Worm (Caenorhabditis elegans) whole organism, young adult: ENCODE measurements around the gene F56C4.4.
"Not testable (repeated sequence)": the region's sequence is repeated elsewhere in the genome, so short reads cannot be mapped to it uniquely, and the experiment has no call there.

Experiments
- B0019.2 ChIP-seq: fragments of 200-800 bp; sonication (Bioruptor generic); conservative IDR thresholded peaks from 2 replicates; pipeline ENCODE4 v1.3.6; 2022; ENCODE audit warnings: missing genetic modification reagents, missing genetic modification characterization, missing compliant biosample characterization
- B0261.1 ChIP-seq: sonication (generic microtip); optimal IDR thresholded peaks from 2 replicates; lab custom pipeline; 2016; ENCODE audit warnings: mild to moderate bottlenecking, missing genetic modification characterization, moderate library complexity, missing compliant biosample characterization
- C17E4.6 ChIP-seq: fragments of 200-800 bp; sonication (Bioruptor generic); IDR thresholded peaks from 2 replicates; pipeline ENCODE4 v1.3.6; 2022; ENCODE audit warnings: missing genetic modification reagents, missing genetic modification characterization, missing compliant biosample characterization
- D2030.7 ChIP-seq: fragments of 200-800 bp; sonication (Bioruptor generic); IDR thresholded peaks from 2 replicates; pipeline ENCODE4 v1.3.6; 2022; ENCODE audit warnings: missing genetic modification reagents, missing genetic modification characterization, missing compliant biosample characterization
- F10E7.11 ChIP-seq: sonication (generic microtip); optimal IDR thresholded peaks from 2 replicates; lab custom pipeline; 2017; ENCODE audit warnings: mild to moderate bottlenecking, missing genetic modification characterization, moderate library complexity, missing compliant biosample characterization
- F33H1.4 ChIP-seq: fragments of 200-800 bp; sonication (Bioruptor generic); IDR thresholded peaks from 2 replicates; pipeline ENCODE4 v1.3.6; 2022; ENCODE audit warnings: missing genetic modification reagents, missing genetic modification characterization, missing compliant biosample characterization
- F37B4.10 ChIP-seq: fragments of 200-800 bp; sonication (Bioruptor generic); IDR thresholded peaks from 2 replicates; pipeline ENCODE4 v1.3.6; 2022; ENCODE audit warnings: missing genetic modification characterization, missing compliant biosample characterization
- F39B2.1 ChIP-seq: fragments of 200-800 bp; sonication (Bioruptor generic); IDR thresholded peaks from 2 replicates; pipeline ENCODE4 v1.3.6; 2022; ENCODE audit warnings: missing genetic modification reagents, missing genetic modification characterization, missing compliant biosample characterization
- Y53G8AR.9 ChIP-seq: fragments of 200-800 bp; sonication (Bioruptor generic); conservative IDR thresholded peaks from 2 replicates; pipeline ENCODE4 v1.3.6; 2022; ENCODE audit warnings: missing genetic modification reagents, missing genetic modification characterization, missing compliant biosample characterization
- Y56A3A.18 ChIP-seq: fragments of 200-800 bp; sonication (Bioruptor generic); IDR thresholded peaks from 2 replicates; pipeline ENCODE4 v1.3.6; 2022; ENCODE audit warnings: missing genetic modification reagents, missing genetic modification characterization, missing compliant biosample characterization
- Y79H2A.3 ChIP-seq: fragments of 200-800 bp; sonication (Bioruptor generic); conservative IDR thresholded peaks from 2 replicates; pipeline ENCODE4 v1.3.6; 2022; ENCODE audit warnings: missing genetic modification reagents, missing genetic modification characterization, missing compliant biosample characterization
- Y95B8A.8 ChIP-seq: fragments of 200-800 bp; sonication (Bioruptor generic); IDR thresholded peaks from 2 replicates; pipeline ENCODE4 v1.3.6; 2022; ENCODE audit warnings: missing genetic modification reagents, missing genetic modification characterization, missing compliant biosample characterization
- aptf-3 ChIP-seq: fragments of 200-800 bp; sonication (Bioruptor generic); IDR thresholded peaks from 2 replicates; pipeline ENCODE4 v1.3.6; 2022; ENCODE audit warnings: missing genetic modification characterization, missing compliant biosample characterization
- atf-7 ChIP-seq: sonication (generic microtip); optimal IDR thresholded peaks from 2 replicates; lab custom pipeline; 2017; ENCODE audit warnings: mild to moderate bottlenecking, missing genetic modification characterization, missing compliant biosample characterization
- attf-3 ChIP-seq: fragments of 200-800 bp; sonication (Bioruptor generic); conservative IDR thresholded peaks from 2 replicates; pipeline ENCODE4 v1.3.6; 2022; ENCODE audit warnings: missing genetic modification reagents, missing genetic modification characterization, missing compliant biosample characterization
- attf-6 ChIP-seq: fragments of 200-800 bp; sonication (Bioruptor generic); IDR thresholded peaks from 2 replicates; pipeline ENCODE4 v1.3.6; 2022; ENCODE audit warnings: missing genetic modification reagents, missing genetic modification characterization, missing compliant biosample characterization
- bed-1 ChIP-seq: fragments of 200-800 bp; sonication (Bioruptor generic); IDR thresholded peaks from 2 replicates; pipeline ENCODE4 v1.3.6; 2022; ENCODE audit warnings: missing genetic modification reagents, missing genetic modification characterization, missing compliant biosample characterization
- cebp-2 ChIP-seq: fragments of 200-800 bp; sonication (Bioruptor generic); IDR thresholded peaks from 2 replicates; pipeline ENCODE4 v1.3.6; 2022; ENCODE audit warnings: missing genetic modification characterization, missing compliant biosample characterization
- ceh-100 ChIP-seq: fragments of 200-800 bp; sonication (Bioruptor generic); IDR thresholded peaks from 2 replicates; pipeline ENCODE4 v1.3.6; 2022; ENCODE audit warnings: missing genetic modification reagents, missing genetic modification characterization, missing compliant biosample characterization
- ceh-40 ChIP-seq: fragments of 200-800 bp; sonication (Bioruptor generic); IDR thresholded peaks from 2 replicates; pipeline ENCODE4 v1.3.6; 2022; ENCODE audit warnings: missing genetic modification characterization, missing compliant biosample characterization
- ceh-58 ChIP-seq: fragments of 200-800 bp; sonication (Bioruptor generic); IDR thresholded peaks from 2 replicates; pipeline ENCODE4 v1.3.6; 2022; ENCODE audit warnings: missing genetic modification characterization, missing compliant biosample characterization
- dox-1 ChIP-seq: fragments of 200-800 bp; sonication (Bioruptor generic); IDR thresholded peaks from 2 replicates; pipeline ENCODE4 v1.3.6; 2022; ENCODE audit warnings: missing genetic modification reagents, missing genetic modification characterization, missing compliant biosample characterization
- egl-18 ChIP-seq: fragments of 200-800 bp; sonication (Bioruptor generic); IDR thresholded peaks from 2 replicates; pipeline ENCODE4 v1.3.6; 2022; ENCODE audit warnings: missing genetic modification reagents, missing genetic modification characterization, missing compliant biosample characterization
- egl-44 ChIP-seq: fragments of 200-800 bp; sonication (Bioruptor generic); IDR thresholded peaks from 2 replicates; pipeline ENCODE4 v1.3.6; 2022; ENCODE audit warnings: missing genetic modification reagents, missing genetic modification characterization, missing compliant biosample characterization
- ekl-4 ChIP-seq: fragments of 200-800 bp; sonication (Bioruptor generic); IDR thresholded peaks from 2 replicates; pipeline ENCODE4 v1.3.6; 2022; ENCODE audit warnings: missing genetic modification reagents, missing genetic modification characterization, missing compliant biosample characterization
- hmg-1.2 ChIP-seq: fragments of 200-800 bp; sonication (Bioruptor generic); IDR thresholded peaks from 2 replicates; pipeline ENCODE4 v1.3.6; 2022; ENCODE audit warnings: missing genetic modification reagents, missing genetic modification characterization, missing compliant biosample characterization
- hmg-20 ChIP-seq: fragments of 200-800 bp; sonication (Bioruptor generic); IDR thresholded peaks from 2 replicates; pipeline ENCODE4 v1.3.6; 2022; ENCODE audit warnings: missing genetic modification reagents, missing genetic modification characterization, missing compliant biosample characterization
- let-526 ChIP-seq: fragments of 200-800 bp; sonication (Bioruptor generic); IDR thresholded peaks from 2 replicates; pipeline ENCODE4 v1.3.6; 2022; ENCODE audit warnings: missing genetic modification reagents, missing genetic modification characterization, missing compliant biosample characterization
- lin-26 ChIP-seq: fragments of 200-800 bp; sonication (Bioruptor generic); IDR thresholded peaks from 2 replicates; pipeline ENCODE4 v1.3.6; 2022; ENCODE audit warnings: missing genetic modification reagents, missing genetic modification characterization, missing compliant biosample characterization
- lsy-27 ChIP-seq: sonication (generic microtip); optimal IDR thresholded peaks from 2 replicates; lab custom pipeline; 2017; ENCODE audit warnings: missing genetic modification characterization, mild to moderate bottlenecking, missing compliant biosample characterization, antibody characterized with exemption, missing genotype, borderline replicate concordance; ENCODE audit not compliant: insufficient read depth
- madf-3 ChIP-seq: fragments of 200-800 bp; sonication (Bioruptor generic); IDR thresholded peaks from 2 replicates; pipeline ENCODE4 v1.3.6; 2022; ENCODE audit warnings: missing genetic modification reagents, missing genetic modification characterization, missing compliant biosample characterization
- madf-6 ChIP-seq: fragments of 200-800 bp; sonication (Bioruptor generic); IDR thresholded peaks from 2 replicates; pipeline ENCODE4 v1.3.6; 2022; ENCODE audit warnings: missing genetic modification reagents, missing genetic modification characterization, missing compliant biosample characterization
- madf-8 ChIP-seq: fragments of 200-800 bp; sonication (Bioruptor generic); conservative IDR thresholded peaks from 2 replicates; pipeline ENCODE4 v1.3.6; 2022; ENCODE audit warnings: missing genetic modification reagents, missing genetic modification characterization, missing compliant biosample characterization
- mcd-1 ChIP-seq: fragments of 200-800 bp; sonication (Bioruptor generic); IDR thresholded peaks from 2 replicates; pipeline ENCODE4 v1.3.6; 2022; ENCODE audit warnings: missing genetic modification reagents, missing genetic modification characterization, missing compliant biosample characterization
- nfyb-1 ChIP-seq: fragments of 200-800 bp; sonication (Bioruptor generic); IDR thresholded peaks from 2 replicates; pipeline ENCODE4 v1.3.6; 2022; ENCODE audit warnings: missing genetic modification reagents, missing genetic modification characterization, missing compliant biosample characterization
- nhr-120 ChIP-seq: fragments of 200-800 bp; sonication (Bioruptor generic); IDR thresholded peaks from 2 replicates; pipeline ENCODE4 v1.3.6; 2022; ENCODE audit warnings: missing genetic modification characterization, missing compliant biosample characterization
- nhr-80 ChIP-seq: sonication (generic microtip); optimal IDR thresholded peaks from 2 replicates; lab custom pipeline; 2016; ENCODE audit warnings: missing genetic modification characterization, missing compliant biosample characterization
- nhr-90 ChIP-seq: sonication (generic microtip); optimal IDR thresholded peaks from 2 replicates; lab custom pipeline; 2016; ENCODE audit warnings: missing genotype, mild to moderate bottlenecking, missing genetic modification characterization, missing compliant biosample characterization
- pbrm-1 ChIP-seq: fragments of 200-800 bp; sonication (Bioruptor generic); IDR thresholded peaks from 2 replicates; pipeline ENCODE4 v1.3.6; 2022; ENCODE audit warnings: missing genetic modification reagents, missing genetic modification characterization, missing compliant biosample characterization
- rcor-1 ChIP-seq: fragments of 200-800 bp; sonication (Bioruptor generic); IDR thresholded peaks from 2 replicates; pipeline ENCODE4 v1.3.6; 2022; ENCODE audit warnings: missing genetic modification reagents, missing genetic modification characterization, missing compliant biosample characterization
- rpc-1 ChIP-seq, 2 experiments: fragments of 150-350 bp in 1 of 2; sonication (generic microtip) in 1 of 2; optimal IDR thresholded peaks; 2 replicates each; lab custom pipeline; 2014 to 2018; ENCODE audit warnings: missing biosample characterization in 1 of 2, missing genetic modification characterization in 1 of 2, missing genetic modification reagents in 1 of 2, missing genotype in 1 of 2
- sea-2 ChIP-seq: fragments of 200-800 bp; sonication (Bioruptor generic); IDR thresholded peaks from 2 replicates; pipeline ENCODE4 v1.3.6; 2022; ENCODE audit warnings: missing genetic modification characterization, missing compliant biosample characterization
- somi-1 ChIP-seq: fragments of 200-800 bp; sonication (Bioruptor generic); optimal IDR thresholded peaks from 2 replicates; lab custom pipeline; 2018; ENCODE audit warnings: mild to moderate bottlenecking, missing genetic modification characterization, missing compliant biosample characterization
- ztf-25 ChIP-seq: fragments of 200-800 bp; sonication (Bioruptor generic); IDR thresholded peaks from 2 replicates; pipeline ENCODE4 v1.3.6; 2022; ENCODE audit warnings: missing genetic modification reagents, missing genetic modification characterization, missing compliant biosample characterization

Gene F56C4.4

DNA sequence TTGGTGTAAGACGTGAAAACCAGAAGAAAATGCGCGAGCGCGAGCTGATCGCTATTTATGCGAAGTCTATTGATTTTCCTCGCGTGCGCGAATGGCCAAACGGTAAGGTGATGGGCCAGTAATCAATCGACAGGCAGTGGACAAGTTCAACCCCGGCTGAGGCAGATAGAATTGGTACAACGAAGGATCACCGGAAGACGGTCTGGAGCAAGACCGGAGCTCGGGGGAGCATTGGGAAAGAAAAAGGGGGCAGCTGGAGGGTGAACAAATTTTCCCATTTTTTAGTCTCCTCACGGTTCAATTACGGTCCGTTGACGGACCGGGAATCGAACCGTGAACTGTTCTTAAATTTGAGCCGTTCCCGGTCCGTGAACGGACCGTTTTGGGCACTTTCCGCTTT, 27.3 kb upstream of the F56C4.4 start:
- TF ChIP-seq D2030.7 (GFP tag; lab: Robert Waterston, UW): peak; percentile 82
- not testable (repeated sequence) for TF ChIP-seq rpc-1 (optimal IDR thresholded peaks at IDR 0.05; lab: Kevin White, UChicago)
- TF ChIP-seq rpc-1 (tag; optimal IDR thresholded peaks at IDR 0.05; lab: Kevin White, UChicago): peak; percentile 36
- peak; percentile 77 for TF ChIP-seq rcor-1
- TF ChIP-seq ekl-4 (GFP tag; lab: Robert Waterston, UW): peak; percentile 70
- peak; percentile 63 for TF ChIP-seq Y53G8AR.9 (GFP tag; lab: Robert Waterston, UW)
- TF ChIP-seq Y56A3A.18: peak; percentile 90
- peak; percentile 85; the same call in 1 of the 2 replicates for TF ChIP-seq nhr-120 (GFP tag; lab: Robert Waterston, UW)
- TF ChIP-seq madf-6 (GFP tag; lab: Robert Waterston, UW): peak; percentile 79
- peak; percentile 86 for TF ChIP-seq madf-3
- TF ChIP-seq madf-8 (GFP tag; lab: Robert Waterston, UW): 0 out of 2 replicates have a peak, but pooled peaks have one; percentile 6
- TF ChIP-seq F33H1.4 (GFP tag; lab: Robert Waterston, UW): peak; percentile 37; the same call in 1 of the 2 replicates
- peak; percentile 60; the same call in 1 of the 2 replicates for TF ChIP-seq pbrm-1
- TF ChIP-seq attf-6 (GFP tag; lab: Robert Waterston, UW): peak; percentile 80
- TF ChIP-seq sea-2 (GFP tag; lab: Robert Waterston, UW): peak; percentile 83; the same call in 1 of the 2 replicates
- TF ChIP-seq nfyb-1 (GFP tag; lab: Robert Waterston, UW): peak; percentile 72
- peak; percentile 78; the same call in 1 of the 2 replicates for TF ChIP-seq ztf-25 (GFP tag; lab: Robert Waterston, UW)
- 0 out of 2 replicates have a peak, but pooled peaks have one; percentile 49 for TF ChIP-seq Y79H2A.3 (GFP tag; lab: Robert Waterston, UW)
- TF ChIP-seq cebp-2: peak; percentile 76; the same call in 1 of the 2 replicates
- peak; percentile 37; the same call in 1 of the 2 replicates for TF ChIP-seq attf-3 (GFP tag; lab: Robert Waterston, UW)
- TF ChIP-seq ceh-100 (GFP tag; lab: Robert Waterston, UW): peak; percentile 41; the same call in 1 of the 2 replicates
- peak; percentile 82 for TF ChIP-seq F39B2.1 (GFP tag; lab: Robert Waterston, UW)
- peak; percentile 82 for TF ChIP-seq dox-1 (GFP tag; lab: Robert Waterston, UW)
- 0 out of 2 replicates have a peak, but pooled peaks have one; percentile 28 for TF ChIP-seq Y95B8A.8 (GFP tag; lab: Robert Waterston, UW)
- TF ChIP-seq aptf-3: peak; percentile 85
- TF ChIP-seq F37B4.10 (GFP tag; lab: Robert Waterston, UW): 0 out of 2 replicates have a peak, but pooled peaks have one; percentile 28
- TF ChIP-seq ceh-58: peak; percentile 92; the same call in 1 of the 2 replicates
- 0 out of 2 replicates have a peak, but pooled peaks have one; percentile 84 for TF ChIP-seq bed-1 (GFP tag; lab: Robert Waterston, UW)
- TF ChIP-seq B0261.1: peak; percentile 17
- TF ChIP-seq egl-44 (GFP tag; lab: Robert Waterston, UW): peak; percentile 86
- TF ChIP-seq egl-18: peak; percentile 78
- peak; percentile 98 for TF ChIP-seq lin-26 (GFP tag; lab: Robert Waterston, UW)
- TF ChIP-seq ceh-40: peak; percentile 81
- TF ChIP-seq C17E4.6 (GFP tag; lab: Robert Waterston, UW): 0 out of 2 replicates have a peak, but pooled peaks have one; percentile 30
- TF ChIP-seq hmg-1.2: peak; percentile 52
- peak; percentile 64; the same call in 1 of the 2 replicates for TF ChIP-seq mcd-1
- TF ChIP-seq B0019.2 (GFP tag; lab: Robert Waterston, UW): 0 out of 2 replicates have a peak, but pooled peaks have one; percentile 30
- peak; percentile 73 for TF ChIP-seq hmg-20 (GFP tag; lab: Robert Waterston, UW)

DNA sequence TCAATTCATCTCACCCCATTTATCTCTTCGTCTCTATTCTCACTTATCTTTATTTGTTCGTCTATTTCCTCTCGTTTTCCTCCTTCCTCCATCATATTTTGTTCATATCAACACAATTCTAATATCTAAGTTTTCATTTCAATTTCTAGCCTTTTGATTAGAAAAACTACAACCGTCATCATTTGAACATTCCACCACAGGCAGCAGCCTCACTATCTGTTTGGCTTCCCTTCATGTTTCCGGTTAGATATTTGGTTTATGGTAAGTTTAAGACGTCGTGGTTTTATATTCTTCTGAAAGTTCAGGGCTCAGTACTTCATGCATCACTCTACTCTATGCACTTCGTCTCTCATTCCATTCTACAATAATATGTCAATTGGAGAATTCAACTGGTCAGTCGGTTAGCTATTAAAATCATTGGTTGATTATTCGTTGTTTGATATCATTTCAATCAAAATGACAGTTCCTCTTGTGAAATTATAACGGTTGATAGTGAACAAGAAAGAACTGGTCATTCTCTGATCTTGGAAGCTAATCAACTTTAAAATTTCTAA, 25.8 kb upstream of the F56C4.4 start, which contains the start of gene K08C7.1:
Gene K08C7.1 (plus strand): TSS at position 43 of the 554 bp plus-strand sequence.
- no peak for TF ChIP-seq madf-6 (GFP tag; lab: Robert Waterston, UW)
- TF ChIP-seq F10E7.11 (tag; lab: Kevin White, UChicago): no peak
- TF ChIP-seq rcor-1: no peak
- peak; percentile 25 for TF ChIP-seq atf-7 (tag; lab: Kevin White, UChicago)
- no peak for TF ChIP-seq lsy-27
- peak; percentile 78 for TF ChIP-seq nhr-80
- no peak for TF ChIP-seq nhr-90
- TF ChIP-seq aptf-3: no peak
- no peak for TF ChIP-seq let-526
- TF ChIP-seq somi-1 (GFP tag; lab: Kevin White, UChicago): no peak
